Worm (Caenorhabditis elegans) whole organism, L4 larva: ENCODE data around the gene F20G2.6.

Experiments used
- D1046.2 ChIP-seq: fragments of 200-800 bp; sonication (Bioruptor generic); IDR thresholded peaks from 2 replicates; pipeline ENCODE4 v1.3.6; 2022; ENCODE audit warnings: missing genetic modification characterization, missing compliant biosample characterization
- F26F4.8 ChIP-seq: fragments of 200-800 bp; sonication (Bioruptor generic); conservative IDR thresholded peaks from 2 replicates; pipeline ENCODE4 v1.3.6; 2022; ENCODE audit warnings: missing genetic modification characterization, missing compliant biosample characterization
- T26A8.4 ChIP-seq: fragments of 200-800 bp; sonication (Bioruptor generic); IDR thresholded peaks from 2 replicates; pipeline ENCODE4 v1.3.6; 2022; ENCODE audit warnings: missing genetic modification characterization, missing compliant biosample characterization
- Y105C5A.15 ChIP-seq: fragments of 200-800 bp; sonication (Bioruptor generic); IDR thresholded peaks from 2 replicates; pipeline ENCODE4 v1.3.6; 2022; ENCODE audit warnings: missing genetic modification characterization, missing compliant biosample characterization
- Y48G9A.11 ChIP-seq: fragments of 200-800 bp; sonication (Bioruptor generic); IDR thresholded peaks from 2 replicates; pipeline ENCODE4 v1.3.6; 2022; ENCODE audit warnings: missing genetic modification reagents, missing genetic modification characterization, missing compliant biosample characterization
- Y5F2A.4 ChIP-seq: fragments of 200-800 bp; sonication (Bioruptor generic); optimal IDR thresholded peaks from 2 replicates; lab custom pipeline; 2018; ENCODE audit warnings: mild to moderate bottlenecking, missing genetic modification characterization, missing compliant biosample characterization
- Y75B8A.6 ChIP-seq: fragments of 200-800 bp; sonication (Bioruptor generic); IDR thresholded peaks from 2 replicates; pipeline ENCODE4 v1.3.6; 2022; ENCODE audit warnings: missing genetic modification reagents, missing genetic modification characterization, missing compliant biosample characterization
- ZK337.2 ChIP-seq: fragments of 200-800 bp; sonication (Bioruptor generic); IDR thresholded peaks from 2 replicates; pipeline ENCODE4 v1.3.6; 2022; ENCODE audit warnings: missing genetic modification reagents, missing genetic modification characterization, missing compliant biosample characterization
- arid-1 ChIP-seq: fragments of 200-800 bp; sonication (Bioruptor generic); conservative IDR thresholded peaks from 2 replicates; pipeline ENCODE4 v1.3.6; 2022; ENCODE audit warnings: missing genetic modification reagents, missing genetic modification characterization, missing compliant biosample characterization
- ceh-44 ChIP-seq: fragments of 200-800 bp; sonication (Bioruptor generic); IDR thresholded peaks from 2 replicates; pipeline ENCODE4 v1.3.6; 2022; ENCODE audit warnings: missing genetic modification reagents, missing genetic modification characterization, missing compliant biosample characterization
- ceh-82 ChIP-seq: sonication (generic microtip); optimal IDR thresholded peaks from 2 replicates; lab custom pipeline; 2017; ENCODE audit warnings: missing biosample characterization, missing genetic modification characterization
- ces-1 ChIP-seq: fragments of 150-350 bp; sonication (generic microtip); optimal IDR thresholded peaks from 4 replicates; lab custom pipeline; 2014; ENCODE audit warnings: missing biosample characterization, missing genetic modification reagents, missing genetic modification characterization
- cey-2 ChIP-seq: sonication (generic microtip); optimal IDR thresholded peaks from 3 replicates; lab custom pipeline; 2017; ENCODE audit warnings: missing genetic modification characterization, mild to moderate bottlenecking, missing compliant biosample characterization, antibody characterized with exemption, borderline replicate concordance; ENCODE audit not compliant: insufficient read depth
- daf-16 ChIP-seq, 3 experiments: sonication (generic microtip); optimal IDR thresholded peaks; 2 replicates each; lab custom pipeline; 2016 to 2017; ENCODE audit warnings: missing genetic modification characterization in 3 of 3, missing genetic modification reagents in 3 of 3, mild to moderate bottlenecking in 2 of 3, missing compliant biosample characterization in 2 of 3, missing biosample characterization in 1 of 3, moderate library complexity in 1 of 3
- daf-8 ChIP-seq: fragments of 200-800 bp; sonication (Bioruptor generic); IDR thresholded peaks from 2 replicates; pipeline ENCODE4 v1.3.6; 2022; ENCODE audit warnings: missing genetic modification characterization, missing compliant biosample characterization
- dmd-9 ChIP-seq: fragments of 200-800 bp; sonication (Bioruptor generic); IDR thresholded peaks from 2 replicates; pipeline ENCODE4 v1.3.6; 2022; ENCODE audit warnings: missing genetic modification reagents, missing genetic modification characterization, missing compliant biosample characterization
- duxl-1 ChIP-seq: sonication (generic microtip); optimal IDR thresholded peaks from 2 replicates; lab custom pipeline; 2016; ENCODE audit warnings: mild to moderate bottlenecking, missing genetic modification characterization, moderate library complexity, missing compliant biosample characterization; ENCODE audit not compliant: poor library complexity
- dve-1 ChIP-seq: sonication (generic microtip); optimal IDR thresholded peaks from 2 replicates; lab custom pipeline; 2017; ENCODE audit warnings: antibody characterized with exemption, mild to moderate bottlenecking, missing genetic modification characterization, missing compliant biosample characterization; ENCODE audit not compliant: insufficient read depth
- egl-27 ChIP-seq: sonication (generic microtip); optimal IDR thresholded peaks from 3 replicates; lab custom pipeline; 2017; ENCODE audit warnings: missing biosample characterization, missing genetic modification reagents, missing genetic modification characterization
- egl-43 ChIP-seq: fragments of 200-800 bp; sonication (Bioruptor generic); IDR thresholded peaks from 2 replicates; pipeline ENCODE4 v1.3.6; 2022; ENCODE audit warnings: missing genetic modification reagents, missing genetic modification characterization, missing compliant biosample characterization
- fkh-10 ChIP-seq: fragments of 150-350 bp; optimal IDR thresholded peaks from 2 replicates; lab custom pipeline; 2014; ENCODE audit warnings: missing biosample characterization, missing genetic modification reagents, missing genetic modification characterization
- gei-8 ChIP-seq: fragments of 200-800 bp; sonication (Bioruptor generic); optimal IDR thresholded peaks from 2 replicates; lab custom pipeline; 2018; ENCODE audit warnings: mild to moderate bottlenecking, missing genetic modification characterization, missing compliant biosample characterization
- hlh-11 ChIP-seq: fragments of 200-800 bp; sonication (Bioruptor generic); optimal IDR thresholded peaks from 2 replicates; lab custom pipeline; 2018; ENCODE audit warnings: mild to moderate bottlenecking, missing genetic modification characterization, missing compliant biosample characterization
- jun-1 ChIP-seq: fragments of 150-350 bp; optimal IDR thresholded peaks from 2 replicates; lab custom pipeline; 2014; ENCODE audit warnings: missing biosample characterization, missing genetic modification reagents, missing genetic modification characterization
- lim-7 ChIP-seq: fragments of 200-800 bp; sonication (Bioruptor generic); IDR thresholded peaks from 2 replicates; pipeline ENCODE4 v1.3.6; 2022; ENCODE audit warnings: missing genetic modification characterization, missing compliant biosample characterization
- lin-15B ChIP-seq: fragments of 150-350 bp; sonication (generic microtip); optimal IDR thresholded peaks from 3 replicates; lab custom pipeline; 2014; ENCODE audit warnings: missing biosample characterization, missing genetic modification characterization
- lin-29 ChIP-seq: fragments of 200-800 bp; sonication (Bioruptor generic); IDR thresholded peaks from 2 replicates; pipeline ENCODE4 v1.3.6; 2022; ENCODE audit warnings: missing genetic modification reagents, missing genetic modification characterization, missing compliant biosample characterization
- madf-5 ChIP-seq, 2 experiments: fragments of 200-800 bp; sonication (Bioruptor generic); IDR thresholded peaks; 2 replicates each; pipeline ENCODE4 v1.3.6; 2022; ENCODE audit warnings: missing compliant biosample characterization in 2 of 2, missing genetic modification characterization in 2 of 2
- madf-9 ChIP-seq: fragments of 200-800 bp; sonication (Bioruptor generic); conservative IDR thresholded peaks from 2 replicates; pipeline ENCODE4 v1.3.6; 2022; ENCODE audit warnings: missing genetic modification reagents, missing genetic modification characterization, missing compliant biosample characterization
- mdl-1 ChIP-seq, 2 experiments: fragments of 150-350 bp in 1 of 2; sonication (generic microtip) in 1 of 2; optimal IDR thresholded peaks; 2 replicates each; lab custom pipeline; 2014 to 2017; ENCODE audit warnings: missing biosample characterization in 2 of 2, missing genetic modification characterization in 2 of 2
- mep-1 ChIP-seq: fragments of 150-350 bp; sonication (generic microtip); optimal IDR thresholded peaks from 3 replicates; lab custom pipeline; 2014; ENCODE audit warnings: missing biosample characterization, missing genetic modification characterization
- mxl-2 ChIP-seq: fragments of 200-800 bp; sonication (Bioruptor generic); conservative IDR thresholded peaks from 2 replicates; pipeline ENCODE4 v1.3.6; 2022; ENCODE audit warnings: missing genetic modification reagents, missing genetic modification characterization, missing compliant biosample characterization
- mxl-3 ChIP-seq: fragments of 200-800 bp; sonication (Bioruptor generic); optimal IDR thresholded peaks from 2 replicates; lab custom pipeline; 2018; ENCODE audit warnings: mild to moderate bottlenecking, missing genetic modification characterization, missing compliant biosample characterization
- nhr-25 ChIP-seq: sonication (generic microtip); optimal IDR thresholded peaks from 2 replicates; lab custom pipeline; 2017; ENCODE audit warnings: missing genetic modification characterization, mild to moderate bottlenecking, missing compliant biosample characterization, antibody characterized with exemption, moderate library complexity, borderline replicate concordance; ENCODE audit not compliant: insufficient read depth
- nhr-28 ChIP-seq: fragments of 150-350 bp; optimal IDR thresholded peaks from 2 replicates; lab custom pipeline; 2014; ENCODE audit warnings: missing biosample characterization, missing genetic modification characterization
- nhr-42 ChIP-seq: fragments of 200-800 bp; sonication (Bioruptor generic); IDR thresholded peaks from 2 replicates; pipeline ENCODE4 v1.3.6; 2022; ENCODE audit warnings: missing genetic modification characterization, missing compliant biosample characterization
- nhr-48 ChIP-seq: sonication (generic microtip); optimal IDR thresholded peaks from 2 replicates; lab custom pipeline; 2016; ENCODE audit warnings: mild to moderate bottlenecking, missing genetic modification characterization, missing compliant biosample characterization
- nhr-6 ChIP-seq: fragments of 150-350 bp; optimal IDR thresholded peaks from 2 replicates; lab custom pipeline; 2014; ENCODE audit warnings: missing biosample characterization, missing genetic modification characterization
- nhr-77 ChIP-seq: fragments of 150-350 bp; optimal IDR thresholded peaks from 2 replicates; lab custom pipeline; 2014; ENCODE audit warnings: missing biosample characterization, missing genetic modification characterization
- php-3 ChIP-seq: fragments of 200-800 bp; sonication (Bioruptor generic); IDR thresholded peaks from 2 replicates; pipeline ENCODE4 v1.3.6; 2022; ENCODE audit warnings: missing genetic modification reagents, missing genetic modification characterization, missing compliant biosample characterization
- pqm-1 ChIP-seq: sonication (generic microtip); optimal IDR thresholded peaks from 2 replicates; lab custom pipeline; 2017; ENCODE audit warnings: missing biosample characterization, missing genetic modification characterization
- skn-1 ChIP-seq: fragments of 150-350 bp; optimal IDR thresholded peaks from 2 replicates; lab custom pipeline; 2014; ENCODE audit warnings: missing biosample characterization, missing genetic modification characterization
- spr-3 ChIP-seq: fragments of 200-800 bp; sonication (Bioruptor generic); optimal IDR thresholded peaks from 2 replicates; lab custom pipeline; 2018; ENCODE audit warnings: mild to moderate bottlenecking, missing genetic modification characterization, missing compliant biosample characterization
- tag-97 ChIP-seq: fragments of 200-800 bp; sonication (Bioruptor generic); IDR thresholded peaks from 2 replicates; pipeline ENCODE4 v1.3.6; 2022; ENCODE audit warnings: missing genetic modification characterization, missing compliant biosample characterization
- unc-62 ChIP-seq, 3 experiments: fragments of 150-350 bp in 1 of 3; sonication (generic microtip); optimal IDR thresholded peaks in 2 of 3; peaks in 1 of 3; 1 replicate in 1 of 3; 2 replicates in 2 of 3; lab custom pipeline; 2014 to 2017; ENCODE audit warnings: missing biosample characterization in 3 of 3, missing genetic modification characterization in 3 of 3, missing genetic modification reagents in 3 of 3, missing genotype in 1 of 3
- zag-1 ChIP-seq: fragments of 150-350 bp; optimal IDR thresholded peaks from 2 replicates; lab custom pipeline; 2014; ENCODE audit warnings: missing biosample characterization, missing genetic modification characterization
- zfp-2 ChIP-seq: sonication (generic microtip); optimal IDR thresholded peaks from 2 replicates; lab custom pipeline; 2016; ENCODE audit warnings: mild to moderate bottlenecking, missing genetic modification characterization, missing compliant biosample characterization
- zip-11 ChIP-seq: fragments of 200-800 bp; sonication (Bioruptor generic); IDR thresholded peaks from 2 replicates; pipeline ENCODE4 v1.3.6; 2022; ENCODE audit warnings: missing genetic modification characterization, missing compliant biosample characterization
- ztf-7 ChIP-seq: fragments of 150-350 bp; optimal IDR thresholded peaks from 2 replicates; lab custom pipeline; 2014; ENCODE audit warnings: missing biosample characterization, missing genetic modification characterization

F20G2.6 gene

DNA sequence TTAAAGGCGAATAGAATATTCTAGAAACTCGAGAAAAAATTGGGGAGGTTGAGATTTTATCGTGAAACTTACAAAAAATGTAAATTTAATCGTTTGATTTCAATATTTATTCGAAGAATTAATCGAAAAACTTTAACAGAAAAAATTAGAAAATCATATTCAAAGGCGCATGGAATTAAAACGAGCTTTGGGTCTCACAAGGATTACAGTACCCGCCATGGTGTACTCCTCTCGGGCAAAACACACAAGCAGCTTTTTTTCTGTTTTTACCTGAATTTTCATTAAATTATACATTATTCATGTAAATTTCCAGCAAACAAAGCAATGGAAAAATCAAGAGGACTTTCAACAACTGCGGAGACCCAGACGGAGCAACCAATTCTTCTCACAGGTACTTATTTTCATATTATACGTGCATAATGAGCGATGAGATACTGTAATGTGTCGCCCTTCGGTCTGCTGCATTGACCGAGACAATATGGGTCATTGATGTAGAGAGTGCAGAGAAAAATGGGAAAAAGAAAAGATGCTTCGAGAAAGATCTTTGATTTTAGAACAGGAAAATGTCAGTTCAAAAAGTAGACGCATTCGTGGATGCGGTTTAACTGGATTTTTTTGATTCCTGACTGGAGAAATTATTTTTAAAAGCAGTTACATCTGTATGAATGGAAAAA is 24.5 kb downstream of the F20G2.6 start, which contains the start of the genes F53C11.4 and F53C11.5:
Gene F53C11.4 (minus strand): TSS at position 128 of the 674 bp plus-strand sequence.
Gene F53C11.5 (plus strand): TSS at position 325 of the 674 bp plus-strand sequence.
- TF ChIP-seq pqm-1 (tag; lab: Kevin White, UChicago) (no peak), F26F4.8 (no peak), lin-15B (no peak), tag-97 (GFP tag; lab: Robert Waterston, UW) (no peak), hlh-11 (tag; lab: Kevin White, UChicago) (peak; percentile 77), php-3 (no peak), dmd-9 (GFP tag; lab: Robert Waterston, UW) (no peak), arid-1 (no peak), egl-43 (GFP tag; lab: Robert Waterston, UW) (no peak), madf-9 (no peak), nhr-48 (tag; lab: Kevin White, UChicago) (peak; percentile 67), lim-7 (GFP tag; lab: Robert Waterston, UW) (no peak), ZK337.2 (GFP tag; lab: Robert Waterston, UW) (no peak), ces-1 (no peak), ceh-44 (no peak), duxl-1 (no peak), lin-29 (GFP tag; lab: Robert Waterston, UW) (no peak), nhr-25 (tag; lab: Kevin White, UChicago) (no peak), fkh-10 (GFP tag; lab: Kevin White, UChicago) (no peak), daf-8 (GFP tag; lab: Robert Waterston, UW) (no peak), skn-1 (no peak), unc-62 (GFP tag; optimal IDR thresholded peaks at IDR 0.05 in 1 of 2; lab: Kevin White, UChicago) (peak in 1 of 2 experiments; percentile 71), unc-62 (tag; optimal IDR thresholded peaks at IDR 0.05; lab: Kevin White, UChicago) (no peak), nhr-77 (no peak), Y75B8A.6 (GFP tag; lab: Robert Waterston, UW) (no peak), nhr-28 (tag; lab: Kevin White, UChicago) (peak; percentile 74), nhr-42 (GFP tag; lab: Robert Waterston, UW) (no peak), D1046.2 (GFP tag; lab: Robert Waterston, UW) (no peak), madf-5 (GFP tag; IDR thresholded peaks at IDR 0.05; lab: Robert Waterston, UW) (no peak), mep-1 (tag; lab: Kevin White, UChicago) (peak; percentile 11), gei-8 (GFP tag; lab: Kevin White, UChicago) (no peak), mxl-2 (no peak), nhr-6 (tag; lab: Kevin White, UChicago) (peak; percentile 78), T26A8.4 (GFP tag; lab: Robert Waterston, UW) (no peak), zfp-2 (no peak), dve-1 (tag; lab: Kevin White, UChicago) (peak; percentile 87), jun-1 (no peak), Y48G9A.11 (no peak), Y5F2A.4 (GFP tag; lab: Kevin White, UChicago) (no peak), mdl-1 (tag; optimal IDR thresholded peaks at IDR 0.05; lab: Kevin White, UChicago) (no peak), ztf-7 (no peak), zip-11 (GFP tag; lab: Robert Waterston, UW) (no peak), ceh-82 (tag; lab: Kevin White, UChicago) (no peak), mxl-3 (GFP tag; lab: Kevin White, UChicago) (no peak), cey-2 (tag; lab: Kevin White, UChicago) (no peak), daf-16 (GFP tag; optimal IDR thresholded peaks at IDR 0.05; lab: Kevin White, UChicago) (no peak), daf-16 (tag; optimal IDR thresholded peaks at IDR 0.05; lab: Kevin White, UChicago) (peak; percentile 85), zag-1 (tag; lab: Kevin White, UChicago) (no peak), egl-27 (no peak), spr-3 (no peak), Y105C5A.15 (GFP tag; lab: Robert Waterston, UW) (no peak)
